Fruit fly (Drosophila melanogaster): ENCODE results near the gene dpr16.

The dpr16 gene

dm6 chr3R:5126884-5127283 lies 23.8 kb upstream of the dpr16 start (continued):
- peak; percentile 14 for TF ChIP-seq gcm2 (GFP tag; optimal IDR thresholded peaks at IDR 0.05)
- no peak for TF ChIP-seq CG12299 (tag; optimal IDR thresholded peaks at IDR 0.05)
- TF ChIP-seq twi (tag; optimal IDR thresholded peaks at IDR 0.05) = peak; percentile 52
- TF ChIP-seq CG11696 (GFP tag; IDR thresholded peaks at IDR 0.05) = no peak
- TF ChIP-seq sna (GFP tag; IDR thresholded peaks at IDR 0.05; ENCODE audit: partially characterized antibody) = no peak
- TF ChIP-seq CG6272 (GFP tag; IDR thresholded peaks at IDR 0.05) = no peak
- peak; percentile 56; the same call in 1 of the 2 replicates for TF ChIP-seq lmd (GFP tag; IDR thresholded peaks at IDR 0.05)
- TF ChIP-seq Xrp1 (GFP tag; IDR thresholded peaks at IDR 0.05) = peak; percentile 38; the same call in 1 of the 2 replicates
- peak; percentile 42; the same call in 1 of the 2 replicates for TF ChIP-seq MBD-R2 (GFP tag; IDR thresholded peaks at IDR 0.05)
- TF ChIP-seq CG31224 (GFP tag; IDR thresholded peaks at IDR 0.05) = no peak
- TF ChIP-seq CG13424 (tag; optimal IDR thresholded peaks at IDR 0.05) = peak; percentile 55
- TF ChIP-seq BEAF-32 (GFP tag; optimal IDR thresholded peaks at IDR 0.05) = peak; percentile 19
- peak; percentile 36; the same call in 1 of the 2 replicates for TF ChIP-seq Adf1 (GFP tag; IDR thresholded peaks at IDR 0.05)
- 0 out of 3 replicates have a peak, but pooled peaks have one; percentile 32 for TF ChIP-seq otp (GFP tag; IDR thresholded peaks at IDR 0.05)
- peak; percentile 69 for TF ChIP-seq lilli (GFP tag; optimal IDR thresholded peaks at IDR 0.05)
- TF ChIP-seq CG18262 (tag; optimal IDR thresholded peaks at IDR 0.05) = peak; percentile 21
- TF ChIP-seq Lim3 (GFP tag; IDR thresholded peaks at IDR 0.05) = no peak
- peak; percentile 86 for TF ChIP-seq CG9876 (GFP tag; optimal IDR thresholded peaks at IDR 0.05)
- TF ChIP-seq CG12071 (GFP tag; optimal IDR thresholded peaks at IDR 0.05) = no peak
- peak; percentile 83 for TF ChIP-seq CG42726 (GFP tag; IDR thresholded peaks at IDR 0.05; ENCODE audit: partially characterized antibody)
- TF ChIP-seq Trl (optimal IDR thresholded peaks at IDR 0.05) = no peak
- TF ChIP-seq Trl (GFP tag; optimal IDR thresholded peaks at IDR 0.05) = peak; percentile 70
- TF ChIP-seq CG33557 (GFP tag; optimal IDR thresholded peaks at IDR 0.05) = no peak
- TF ChIP-seq bab2 (GFP tag; optimal IDR thresholded peaks at IDR 0.05) = peak; percentile 66
- TF ChIP-seq tup (GFP tag; optimal IDR thresholded peaks at IDR 0.05) = no peak
- TF ChIP-seq CG9437 (GFP tag; optimal IDR thresholded peaks at IDR 0.05) = no peak
- no peak for TF ChIP-seq Dfd (GFP tag; optimal IDR thresholded peaks at IDR 0.05)
- TF ChIP-seq tio (GFP tag; optimal IDR thresholded peaks at IDR 0.05) = no peak
- peak; percentile 73 for TF ChIP-seq CG17912 (GFP tag; optimal IDR thresholded peaks at IDR 0.05)
- no peak for TF ChIP-seq so (GFP tag; IDR thresholded peaks at IDR 0.05)
- TF ChIP-seq Hr78 (GFP tag; optimal IDR thresholded peaks at IDR 0.05) = no peak
- TF ChIP-seq sr (GFP tag; IDR thresholded peaks at IDR 0.05) = no peak
- peak; percentile 21 for TF ChIP-seq kay (GFP tag; optimal IDR thresholded peaks at IDR 0.05)
- peak; percentile 78 for TF ChIP-seq Hsf (GFP tag; optimal IDR thresholded peaks at IDR 0.05)
- peak; percentile 41; the same call in 1 of the 3 replicates for TF ChIP-seq CG16813 (GFP tag; IDR thresholded peaks at IDR 0.05; ENCODE audit: partially characterized antibody)
- no peak for TF ChIP-seq CG32767 (GFP tag; IDR thresholded peaks at IDR 0.05)
- peak; percentile 65; the same call in 2 of the 3 replicates for TF ChIP-seq CG34422 (GFP tag; IDR thresholded peaks at IDR 0.05)
- peak; percentile 80 for TF ChIP-seq nmo (GFP tag; optimal IDR thresholded peaks at IDR 0.05)
- TF ChIP-seq CG4424 (GFP tag; optimal IDR thresholded peaks at IDR 0.05) = peak; percentile 67
- TF ChIP-seq chm (GFP tag; IDR thresholded peaks at IDR 0.05) = no peak
- TF ChIP-seq lbe (GFP tag; optimal IDR thresholded peaks at IDR 0.05) = no peak
- TF ChIP-seq CG7271 (tag; optimal IDR thresholded peaks at IDR 0.05) = peak; percentile 32
- TF ChIP-seq schlank (tag; optimal IDR thresholded peaks at IDR 0.05) = no peak
- TF ChIP-seq CG8359 (GFP tag; optimal IDR thresholded peaks at IDR 0.05; ENCODE audit: borderline replicate concordance) = no peak
- peak; percentile 51 for TF ChIP-seq pb (GFP tag; optimal IDR thresholded peaks at IDR 0.05)
- peak; percentile 34 for TF ChIP-seq Spps (tag; optimal IDR thresholded peaks at IDR 0.05)
- TF ChIP-seq zen2 (GFP tag; IDR thresholded peaks at IDR 0.05; ENCODE audit: partially characterized antibody) = no peak
- peak; percentile 72 for TF ChIP-seq CG15696 (tag; optimal IDR thresholded peaks at IDR 0.05)
- no peak; the same call in 1 of the 2 replicates for TF ChIP-seq Ravus (GFP tag; IDR thresholded peaks at IDR 0.05)
- TF ChIP-seq CG7963 (GFP tag; IDR thresholded peaks at IDR 0.05; ENCODE audit: partially characterized antibody) = no peak
- TF ChIP-seq ase (GFP tag; IDR thresholded peaks at IDR 0.05) = peak; percentile 39; the same call in 1 of the 3 replicates

Data from whole organism, embryonic.